Worm (Caenorhabditis elegans) whole organism, L4/young adult: ENCODE data around the gene F22E5.21.

Experiments used
- dao-5 ChIP-seq: sonication (generic microtip); optimal IDR thresholded peaks from 2 replicates; lab custom pipeline; 2016; ENCODE audit warnings: missing genotype, missing genetic modification characterization, moderate library complexity, missing compliant biosample characterization
- him-1 ChIP-seq: sonication (generic microtip); optimal IDR thresholded peaks from 2 replicates; lab custom pipeline; 2016; ENCODE audit warnings: missing genotype, missing genetic modification reagents, missing genetic modification characterization, missing compliant biosample characterization

- TF ChIP-seq him-1 (tag; lab: Kevin White, UChicago) (no peak), dao-5 (tag; lab: Kevin White, UChicago) (no peak)
Measured at ce11 chrII:2628401-2628800, 8.9 kb downstream of the F22E5.21 start.
